Worm (Caenorhabditis elegans) whole organism, L1 larva: ENCODE data around the gene K08B12.3.

ENCODE experiments used
- C16A3.4 ChIP-seq: fragments of 150-350 bp; optimal IDR thresholded peaks from 2 replicates; lab custom pipeline; 2014; ENCODE audit warnings: missing biosample characterization, missing genetic modification characterization
- F16B12.6 ChIP-seq: fragments of 150-350 bp; optimal IDR thresholded peaks from 2 replicates; lab custom pipeline; 2014; ENCODE audit warnings: missing biosample characterization, missing genetic modification characterization
- Y116A8C.19 ChIP-seq: sonication (generic microtip); optimal IDR thresholded peaks from 2 replicates; lab custom pipeline; 2016; ENCODE audit warnings: missing compliant biosample characterization, missing genetic modification characterization, borderline replicate concordance
- aha-1 ChIP-seq: fragments of 150-350 bp; optimal IDR thresholded peaks from 2 replicates; lab custom pipeline; 2014; ENCODE audit warnings: missing biosample characterization, missing genetic modification characterization
- alr-1 ChIP-seq: fragments of 200-800 bp; sonication (Bioruptor generic); optimal IDR thresholded peaks from 2 replicates; lab custom pipeline; 2018; ENCODE audit warnings: borderline replicate concordance, mild to moderate bottlenecking, missing genetic modification characterization, missing compliant biosample characterization
- ama-1 ChIP-seq: fragments of 150-350 bp; optimal IDR thresholded peaks from 2 replicates; lab custom pipeline; 2014
- blmp-1 ChIP-seq: fragments of 150-350 bp; optimal IDR thresholded peaks from 2 replicates; lab custom pipeline; 2014; ENCODE audit warnings: missing biosample characterization, missing genetic modification characterization
- ceh-63 ChIP-seq: fragments of 200-800 bp; sonication (Bioruptor generic); optimal IDR thresholded peaks from 2 replicates; lab custom pipeline; 2018; ENCODE audit warnings: mild to moderate bottlenecking, missing genetic modification characterization, missing compliant biosample characterization
- ceh-82 ChIP-seq, 3 experiments: fragments of 150-350 bp in 1 of 3; sonication (generic microtip) in 2 of 3; optimal IDR thresholded peaks; 2 replicates each; lab custom pipeline; 2014 to 2017; ENCODE audit warnings: missing biosample characterization in 3 of 3, missing genetic modification characterization in 3 of 3
- dpl-1 ChIP-seq, 3 experiments: fragments of 150-350 bp in 2 of 3; sonication (generic microtip) in 1 of 3; optimal IDR thresholded peaks; 2 replicates each; lab custom pipeline; 2014 to 2017; ENCODE audit warnings: missing biosample characterization in 3 of 3, missing genetic modification characterization in 3 of 3, missing genetic modification reagents in 3 of 3
- dsc-1 ChIP-seq: sonication (generic microtip); optimal IDR thresholded peaks from 2 replicates; lab custom pipeline; 2016; ENCODE audit warnings: mild to moderate bottlenecking, missing genetic modification characterization, missing compliant biosample characterization
- efl-1 ChIP-seq, 4 experiments: fragments of 150-350 bp; optimal IDR thresholded peaks in 3 of 4; peaks in 1 of 4; 1 replicate in 1 of 4; 2 replicates in 3 of 4; lab custom pipeline; 2014; ENCODE audit warnings: missing biosample characterization in 2 of 4, missing genetic modification characterization in 2 of 4, missing genetic modification reagents in 2 of 4
- efl-3 ChIP-seq: fragments of 200-800 bp; sonication (Bioruptor generic); optimal IDR thresholded peaks from 2 replicates; lab custom pipeline; 2018; ENCODE audit warnings: mild to moderate bottlenecking, missing genetic modification characterization, missing compliant biosample characterization
- egl-27 ChIP-seq, 2 experiments: fragments of 150-350 bp in 1 of 2; sonication (generic microtip); optimal IDR thresholded peaks; 3 replicates each; lab custom pipeline; 2017 to 2018; ENCODE audit warnings: missing biosample characterization in 2 of 2, missing genetic modification characterization in 2 of 2, missing genetic modification reagents in 2 of 2
- elt-3 ChIP-seq, 6 experiments: fragments of 150-350 bp in 1 of 6; sonication (generic microtip); optimal IDR thresholded peaks; 2 replicates each; lab custom pipeline; 2017 to 2018; ENCODE audit warnings: missing biosample characterization in 6 of 6, missing genetic modification characterization in 6 of 6, inconsistent platforms in 1 of 6
- fkh-4 ChIP-seq: sonication (generic microtip); optimal IDR thresholded peaks from 2 replicates; lab custom pipeline; 2016; ENCODE audit warnings: missing compliant biosample characterization, missing genetic modification characterization, borderline replicate concordance
- fkh-8 ChIP-seq: sonication (generic microtip); optimal IDR thresholded peaks from 2 replicates; lab custom pipeline; 2016; ENCODE audit warnings: mild to moderate bottlenecking, missing genetic modification characterization, missing compliant biosample characterization
- fos-1 ChIP-seq: fragments of 150-350 bp; optimal IDR thresholded peaks from 2 replicates; lab custom pipeline; 2014; ENCODE audit warnings: missing biosample characterization, missing genetic modification characterization
- grh-1 ChIP-seq: fragments of 200-800 bp; sonication (Bioruptor generic); IDR thresholded peaks from 2 replicates; pipeline ENCODE4 v1.3.6; 2022; ENCODE audit warnings: missing genetic modification reagents, missing genetic modification characterization, missing compliant biosample characterization
- hlh-4 ChIP-seq: sonication (generic microtip); optimal IDR thresholded peaks from 2 replicates; lab custom pipeline; 2016; ENCODE audit warnings: mild to moderate bottlenecking, missing genetic modification characterization, missing compliant biosample characterization
- irx-1 ChIP-seq: sonication (generic microtip); optimal IDR thresholded peaks from 2 replicates; lab custom pipeline; 2016; ENCODE audit warnings: missing genetic modification characterization, missing compliant biosample characterization
- jun-1 ChIP-seq: fragments of 150-350 bp; optimal IDR thresholded peaks from 2 replicates; lab custom pipeline; 2014; ENCODE audit warnings: missing biosample characterization, missing genetic modification reagents, missing genetic modification characterization
- lin-14 ChIP-seq: fragments of 200-800 bp; sonication (Bioruptor generic); optimal IDR thresholded peaks from 2 replicates; lab custom pipeline; 2018; ENCODE audit warnings: mild to moderate bottlenecking, missing genetic modification characterization, moderate library complexity, missing compliant biosample characterization
- lin-15B ChIP-seq: fragments of 150-350 bp; sonication (generic microtip); optimal IDR thresholded peaks from 3 replicates; lab custom pipeline; 2014; ENCODE audit warnings: missing biosample characterization, missing genetic modification characterization
- lin-35 ChIP-seq, 2 experiments: fragments of 150-350 bp; optimal IDR thresholded peaks; 2 replicates each; lab custom pipeline; 2014; ENCODE audit warnings: missing biosample characterization in 2 of 2, missing genetic modification characterization in 2 of 2, missing genetic modification reagents in 2 of 2
- lsy-2 ChIP-seq, 2 experiments: fragments of 150-350 bp; optimal IDR thresholded peaks; 2 replicates each; lab custom pipeline; 2014; ENCODE audit warnings: missing biosample characterization in 2 of 2, missing genetic modification characterization in 2 of 2
- mdl-1 ChIP-seq, 2 experiments: fragments of 150-350 bp; optimal IDR thresholded peaks; 2 replicates each; lab custom pipeline; 2014 to 2017; ENCODE audit warnings: missing biosample characterization in 2 of 2, missing genetic modification characterization in 2 of 2, inconsistent platforms in 1 of 2
- mef-2 ChIP-seq: fragments of 150-350 bp; optimal IDR thresholded peaks from 2 replicates; lab custom pipeline; 2014; ENCODE audit warnings: missing biosample characterization, missing genetic modification characterization
- mep-1 ChIP-seq: fragments of 150-350 bp; optimal IDR thresholded peaks from 2 replicates; lab custom pipeline; 2014; ENCODE audit warnings: missing biosample characterization, missing genetic modification characterization
- nhr-19 ChIP-seq: fragments of 200-800 bp; sonication (Bioruptor generic); conservative IDR thresholded peaks from 2 replicates; pipeline ENCODE4 v1.3.6; 2022; ENCODE audit warnings: missing genetic modification characterization, missing compliant biosample characterization
- nhr-20 ChIP-seq: sonication (generic microtip); optimal IDR thresholded peaks from 2 replicates; lab custom pipeline; 2016; ENCODE audit warnings: mild to moderate bottlenecking, missing genetic modification characterization, missing compliant biosample characterization
- nhr-237 ChIP-seq: fragments of 150-350 bp; optimal IDR thresholded peaks from 2 replicates; lab custom pipeline; 2014; ENCODE audit warnings: missing biosample characterization, missing genetic modification characterization
- nhr-47 ChIP-seq: sonication (generic microtip); optimal IDR thresholded peaks from 2 replicates; lab custom pipeline; 2016; ENCODE audit warnings: mild to moderate bottlenecking, missing genetic modification characterization, moderate library complexity, missing compliant biosample characterization
- nhr-71 ChIP-seq: sonication (generic microtip); optimal IDR thresholded peaks from 2 replicates; lab custom pipeline; 2016; ENCODE audit warnings: mild to moderate bottlenecking, missing genetic modification characterization, moderate library complexity, missing compliant biosample characterization
- nhr-76 ChIP-seq: sonication (generic microtip); optimal IDR thresholded peaks from 2 replicates; lab custom pipeline; 2017; ENCODE audit warnings: missing biosample characterization, missing genetic modification characterization
- nhr-77 ChIP-seq: fragments of 150-350 bp; optimal IDR thresholded peaks from 2 replicates; lab custom pipeline; 2014; ENCODE audit warnings: missing biosample characterization, missing genetic modification characterization
- nhr-84 ChIP-seq: sonication (generic microtip); optimal IDR thresholded peaks from 2 replicates; lab custom pipeline; 2017; ENCODE audit warnings: missing biosample characterization, missing genetic modification characterization
- nhr-85 ChIP-seq: sonication (generic microtip); peaks from one replicate; lab custom pipeline; 2016; ENCODE audit warnings: missing genetic modification characterization, inconsistent platforms, missing compliant biosample characterization
- nhr-90 ChIP-seq: sonication (generic microtip); optimal IDR thresholded peaks from 2 replicates; lab custom pipeline; 2016; ENCODE audit warnings: mild to moderate bottlenecking, missing genetic modification characterization, missing compliant biosample characterization; ENCODE audit not compliant: poor library complexity
- pag-3 ChIP-seq: sonication (generic microtip); optimal IDR thresholded peaks from 2 replicates; lab custom pipeline; 2017; ENCODE audit warnings: missing genetic modification characterization, mild to moderate bottlenecking, missing compliant biosample characterization, antibody characterized with exemption, borderline replicate concordance; ENCODE audit not compliant: insufficient read depth
- pqm-1 ChIP-seq: sonication (generic microtip); optimal IDR thresholded peaks from 3 replicates; lab custom pipeline; 2017; ENCODE audit warnings: missing biosample characterization, missing genetic modification characterization
- skn-1 ChIP-seq: fragments of 150-350 bp; optimal IDR thresholded peaks from 2 replicates; lab custom pipeline; 2014; ENCODE audit warnings: missing biosample characterization, missing genetic modification characterization
- sox-4 ChIP-seq: sonication (generic microtip); optimal IDR thresholded peaks from 2 replicates; lab custom pipeline; 2016; ENCODE audit warnings: missing genetic modification characterization, missing compliant biosample characterization
- sptf-1 ChIP-seq: fragments of 150-350 bp; optimal IDR thresholded peaks from 2 replicates; lab custom pipeline; 2014; ENCODE audit warnings: missing biosample characterization, missing genetic modification characterization
- swsn-7 ChIP-seq: sonication (generic microtip); optimal IDR thresholded peaks from 2 replicates; lab custom pipeline; 2016; ENCODE audit warnings: missing genetic modification characterization, missing compliant biosample characterization
- tbx-2 ChIP-seq: sonication (generic microtip); optimal IDR thresholded peaks from 2 replicates; lab custom pipeline; 2016; ENCODE audit warnings: missing genetic modification characterization, missing compliant biosample characterization
- unc-30 ChIP-seq: sonication (generic microtip); optimal IDR thresholded peaks from 2 replicates; lab custom pipeline; 2017; ENCODE audit warnings: missing biosample characterization, missing genetic modification characterization
- unc-86 ChIP-seq: sonication (generic microtip); optimal IDR thresholded peaks from 2 replicates; lab custom pipeline; 2016; ENCODE audit warnings: missing genetic modification characterization, missing compliant biosample characterization
- zip-4 ChIP-seq: fragments of 200-800 bp; sonication (Bioruptor generic); optimal IDR thresholded peaks from 2 replicates; lab custom pipeline; 2018; ENCODE audit warnings: mild to moderate bottlenecking, missing genetic modification characterization, moderate library complexity, missing compliant biosample characterization
- ztf-11 ChIP-seq, 2 experiments: sonication (generic microtip); optimal IDR thresholded peaks; 2 replicates each; lab custom pipeline; 2016 to 2017; ENCODE audit warnings: missing genetic modification characterization in 2 of 2, missing biosample characterization in 1 of 2, missing compliant biosample characterization in 1 of 2

Gene K08B12.3

ce11 chrV:6233952-6234351, 1.0 kb upstream of the K08B12.3 start:
- TF ChIP-seq sox-4 (tag; lab: Kevin White, UChicago) (no peak), ceh-82 (tag; optimal IDR thresholded peaks at IDR 0.05; lab: Kevin White, UChicago) (no peak), zip-4 (no peak), nhr-85 (tag; lab: Kevin White, UChicago) (peak; percentile 72), blmp-1 (tag; lab: Kevin White, UChicago) (peak; percentile 47), lin-14 (GFP tag; lab: Kevin White, UChicago) (peak; percentile 3), ama-1 (no peak), egl-27 (tag; optimal IDR thresholded peaks at IDR 0.05; lab: Kevin White, UChicago) (no peak)

- TF ChIP-seq nhr-237 (tag; lab: Kevin White, UChicago) (no peak), nhr-90 (no peak), lin-15B (tag; lab: Kevin White, UChicago) (no peak), nhr-84 (tag; lab: Kevin White, UChicago) (no peak), mef-2 (tag; lab: Kevin White, UChicago) (no peak), pqm-1 (tag; lab: Kevin White, UChicago) (no peak), tbx-2 (peak; percentile 56), C16A3.4 (tag; lab: Kevin White, UChicago) (peak; percentile 11), nhr-19 (GFP tag; lab: Robert Waterston, UW) (peak; percentile 16; the same call in 1 of the 2 replicates), lin-14 (GFP tag; lab: Kevin White, UChicago) (peak; percentile 57), nhr-85 (tag; lab: Kevin White, UChicago) (peak; percentile 91), skn-1 (tag; lab: Kevin White, UChicago) (no peak), nhr-20 (tag; lab: Kevin White, UChicago) (peak; percentile 73), aha-1 (no peak), mep-1 (no peak), dpl-1 (GFP tag; optimal IDR thresholded peaks at IDR 0.05; lab: Kevin White, UChicago) (no peak), efl-1 (optimal IDR thresholded peaks at IDR 0.05; lab: Kevin White, UChicago) (no peak), efl-1 (GFP tag; optimal IDR thresholded peaks at IDR 0.05 in 1 of 2; lab: Kevin White, UChicago) (no peak), sptf-1 (tag; lab: Kevin White, UChicago) (no peak), efl-3 (GFP tag; lab: Kevin White, UChicago) (no peak), dsc-1 (tag; lab: Kevin White, UChicago) (no peak), unc-86 (no peak), alr-1 (tag; lab: Kevin White, UChicago) (no peak), sox-4 (tag; lab: Kevin White, UChicago) (no peak), nhr-47 (tag; lab: Kevin White, UChicago) (peak; percentile 3), lsy-2 (tag; optimal IDR thresholded peaks at IDR 0.05; lab: Kevin White, UChicago) (peak in 1 of 2 experiments; percentile 7), Y116A8C.19 (tag; lab: Kevin White, UChicago) (no peak), ceh-63 (GFP tag; lab: Kevin White, UChicago) (no peak), hlh-4 (tag; lab: Kevin White, UChicago) (no peak), lin-35 (GFP tag; optimal IDR thresholded peaks at IDR 0.05; lab: Kevin White, UChicago) (peak in 1 of 2 experiments; percentile 20), jun-1 (tag; lab: Kevin White, UChicago) (no peak), nhr-71 (tag; lab: Kevin White, UChicago) (peak; percentile 53), nhr-77 (no peak), irx-1 (tag; lab: Kevin White, UChicago) (no peak), ztf-11 (tag; optimal IDR thresholded peaks at IDR 0.05; lab: Kevin White, UChicago) (no peak), nhr-76 (no peak), blmp-1 (tag; lab: Kevin White, UChicago) (peak; percentile 70), zip-4 (no peak), fos-1 (tag; lab: Kevin White, UChicago) (no peak), fkh-8 (tag; lab: Kevin White, UChicago) (no peak), mdl-1 (tag; optimal IDR thresholded peaks at IDR 0.05; lab: Kevin White, UChicago) (peak in 1 of 2 experiments; percentile 30), grh-1 (GFP tag; lab: Robert Waterston, UW) (0 out of 2 replicates have a peak, but pooled peaks have one; percentile 23), F16B12.6 (no peak), elt-3 (tag; optimal IDR thresholded peaks at IDR 0.05; lab: Kevin White, UChicago) (peak in 4 of 6 experiments; percentile 40 to 79 (median 62)), unc-30 (tag; lab: Kevin White, UChicago) (no peak), pag-3 (tag; lab: Kevin White, UChicago) (no peak), swsn-7 (no peak), fkh-4 (tag; lab: Kevin White, UChicago) (no peak)
These were observed 3.4 kb downstream of the K08B12.3 start for ce11 chrV:6238347-6238746.
